Worm (Caenorhabditis elegans): Measurements from ENCODE around the gene C18E9.9.

Gene C18E9.9

ce11 chrII:9010708-9011107 is 21.4 kb upstream of the C18E9.9 start:
- TF ChIP-seq W03F9.2 (tag; optimal IDR thresholded peaks at IDR 0.05) (no peak), him-1 (tag; optimal IDR thresholded peaks at IDR 0.05) (no peak), dao-5 (tag; optimal IDR thresholded peaks at IDR 0.05) (no peak)

- TF ChIP-seq him-1 (tag; optimal IDR thresholded peaks at IDR 0.05) (no peak), W03F9.2 (tag; optimal IDR thresholded peaks at IDR 0.05) (no peak), dao-5 (tag; optimal IDR thresholded peaks at IDR 0.05) (no peak)
Measured at ce11 chrII:9009976-9010702, 20.8 kb upstream of the C18E9.9 start.

- TF ChIP-seq dao-5 (tag; optimal IDR thresholded peaks at IDR 0.05) (no peak), W03F9.2 (tag; optimal IDR thresholded peaks at IDR 0.05) (no peak), him-1 (tag; optimal IDR thresholded peaks at IDR 0.05) (no peak)
Measured at ce11 chrII:9007741-9008140, 18.4 kb upstream of the C18E9.9 start.

ce11 chrII:9005067-9005466 is 15.7 kb upstream of the C18E9.9 start, which contains the start of gene F44G4.7:
TSS of gene F44G4.7 (minus strand) at chrII:9005167.
- TF ChIP-seq dao-5 (tag; optimal IDR thresholded peaks at IDR 0.05), result no peak
- TF ChIP-seq him-1 (tag; optimal IDR thresholded peaks at IDR 0.05), result no peak
- TF ChIP-seq W03F9.2 (tag; optimal IDR thresholded peaks at IDR 0.05), result no peak

ce11 chrII:9001743-9002222 is 12.4 kb upstream of the C18E9.9 start, which contains the start of gene F44G4.6:
TSS of gene F44G4.6 (minus strand) at chrII:9001793.
- no peak for TF ChIP-seq W03F9.2 (tag; optimal IDR thresholded peaks at IDR 0.05)
- no peak for TF ChIP-seq dao-5 (tag; optimal IDR thresholded peaks at IDR 0.05)
- TF ChIP-seq him-1 (tag; optimal IDR thresholded peaks at IDR 0.05), result no peak

- no peak for TF ChIP-seq dao-5 (tag; optimal IDR thresholded peaks at IDR 0.05)
- no peak for TF ChIP-seq him-1 (tag; optimal IDR thresholded peaks at IDR 0.05)
- no peak for TF ChIP-seq W03F9.2 (tag; optimal IDR thresholded peaks at IDR 0.05)
Measured at ce11 chrII:9000331-9000730, 11.0 kb upstream of the C18E9.9 start, which contains the start of gene F44G4.5. TSS of gene F44G4.5 (minus strand) at chrII:9000431.

ce11 chrII:8997479-8997878 is 8.1 kb upstream of the C18E9.9 start, which contains the start of the genes F44G4.3 and tdp-1:
TSS of gene F44G4.3 (minus strand) at chrII:8997662.
TSS of gene tdp-1 (plus strand) at chrII:8997825.
- TF ChIP-seq him-1 (tag; optimal IDR thresholded peaks at IDR 0.05), result no peak
- TF ChIP-seq dao-5 (tag; optimal IDR thresholded peaks at IDR 0.05), result no peak
- TF ChIP-seq W03F9.2 (tag; optimal IDR thresholded peaks at IDR 0.05), result no peak

ce11 chrII:8996064-8996463 is 6.7 kb upstream of the C18E9.9 start, which contains the start of gene ndub-2:
TSS of gene ndub-2 (plus strand) at chrII:8996364.
- TF ChIP-seq dao-5 (tag; optimal IDR thresholded peaks at IDR 0.05) (no peak), W03F9.2 (tag; optimal IDR thresholded peaks at IDR 0.05) (no peak), him-1 (tag; optimal IDR thresholded peaks at IDR 0.05) (no peak)

- TF ChIP-seq him-1 (tag; optimal IDR thresholded peaks at IDR 0.05) (no peak), dao-5 (tag; optimal IDR thresholded peaks at IDR 0.05) (no peak), W03F9.2 (tag; optimal IDR thresholded peaks at IDR 0.05) (no peak)
Measured at ce11 chrII:8994336-8994735, 5.0 kb upstream of the C18E9.9 start, which contains the start of gene F44G4.1. TSS of gene F44G4.1 (plus strand) at chrII:8994636.

- no peak for TF ChIP-seq him-1 (tag; optimal IDR thresholded peaks at IDR 0.05)
- TF ChIP-seq dao-5 (tag; optimal IDR thresholded peaks at IDR 0.05), result no peak
- TF ChIP-seq W03F9.2 (tag; optimal IDR thresholded peaks at IDR 0.05), result no peak
Measured at ce11 chrII:8992780-8993179, 3.4 kb upstream of the C18E9.9 start, which contains the start of gene ooc-5. TSS of gene ooc-5 (plus strand) at chrII:8993160.

ce11 chrII:8991602-8992001 is 2.3 kb upstream of the C18E9.9 start:
- no peak for TF ChIP-seq him-1 (tag; optimal IDR thresholded peaks at IDR 0.05)
- no peak for TF ChIP-seq dao-5 (tag; optimal IDR thresholded peaks at IDR 0.05)
- TF ChIP-seq W03F9.2 (tag; optimal IDR thresholded peaks at IDR 0.05), result no peak

ce11 chrII:8990267-8990666 is 923 bp upstream of the C18E9.9 start:
- no peak for TF ChIP-seq dao-5 (tag; optimal IDR thresholded peaks at IDR 0.05)
- TF ChIP-seq W03F9.2 (tag; optimal IDR thresholded peaks at IDR 0.05), result no peak
- no peak for TF ChIP-seq him-1 (tag; optimal IDR thresholded peaks at IDR 0.05)

ce11 chrII:8987962-8988361 is 1.4 kb downstream of the C18E9.9 start, which contains the start of gene C18E9.8:
TSS of gene C18E9.8 (minus strand) at chrII:8988062.
- no peak for TF ChIP-seq him-1 (tag; optimal IDR thresholded peaks at IDR 0.05)
- no peak for TF ChIP-seq dao-5 (tag; optimal IDR thresholded peaks at IDR 0.05)
- no peak for TF ChIP-seq W03F9.2 (tag; optimal IDR thresholded peaks at IDR 0.05)

ce11 chrII:8982683-8983082 is 6.7 kb downstream of the C18E9.9 start, which contains the start of gene C18E9.7:
TSS of gene C18E9.7 (minus strand) at chrII:8982783.
- TF ChIP-seq him-1 (tag; optimal IDR thresholded peaks at IDR 0.05) (no peak), W03F9.2 (tag; optimal IDR thresholded peaks at IDR 0.05) (no peak), dao-5 (tag; optimal IDR thresholded peaks at IDR 0.05) (no peak)

All from whole organism, L4/young adult.